Fruit fly (Drosophila melanogaster): ENCODE data around the gene CG14817.

CG14817 gene

DNA sequence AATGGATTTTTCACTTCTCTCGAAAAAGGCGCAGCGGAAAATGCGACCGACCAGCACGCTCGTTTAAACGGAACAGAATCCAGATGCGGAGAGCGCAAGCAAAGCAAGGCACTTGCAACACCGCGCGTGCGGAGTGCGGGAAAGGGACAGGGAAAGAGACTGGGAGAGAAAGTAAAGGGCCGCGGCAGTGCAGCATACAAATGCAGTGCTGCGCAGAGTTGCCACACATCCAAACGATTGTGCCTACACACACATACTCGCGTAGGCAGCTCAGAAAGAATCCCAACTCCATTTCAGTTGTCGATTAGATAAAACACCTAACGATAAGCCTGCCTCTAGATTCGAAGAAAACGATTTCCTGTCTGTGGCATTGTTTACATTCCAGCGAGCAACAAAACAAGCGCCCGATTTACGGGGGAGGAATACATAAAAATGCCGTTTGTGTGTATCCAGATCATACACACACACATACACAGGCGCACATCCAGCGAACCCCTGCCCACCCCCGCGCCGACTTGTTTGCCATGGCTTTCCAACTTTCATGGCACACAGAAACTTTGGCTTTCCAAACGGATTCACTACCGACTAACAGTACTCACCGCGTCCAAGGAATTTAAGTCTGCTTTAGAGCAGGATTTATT, 22.5 kb upstream of the CG14817 start:
- TF ChIP-seq tai (GFP tag; optimal IDR thresholded peaks at IDR 0.05) (no peak), Dif (GFP tag; optimal IDR thresholded peaks at IDR 0.05; ENCODE audit: partially characterized antibody) (peak; percentile 35), dsf (GFP tag; optimal IDR thresholded peaks at IDR 0.05; ENCODE audit: borderline replicate concordance) (no peak), Mio (GFP tag; optimal IDR thresholded peaks at IDR 0.05) (no peak), woc (GFP tag; optimal IDR thresholded peaks at IDR 0.05) (no peak), Rel (GFP tag; optimal IDR thresholded peaks at IDR 0.05) (no peak), Rel (tag; optimal IDR thresholded peaks at IDR 0.05) (no peak), N (GFP tag; optimal IDR thresholded peaks at IDR 0.05) (peak; percentile 55), CrebA (GFP tag; optimal IDR thresholded peaks at IDR 0.05; ENCODE audit: borderline replicate concordance) (no peak), dl (GFP tag; optimal IDR thresholded peaks at IDR 0.05; ENCODE audit: insufficient read depth in 1 of 2, partially characterized antibody in 2 of 2) (no peak), CG32264 (GFP tag; optimal IDR thresholded peaks at IDR 0.05) (no peak), dmrt93B (GFP tag; optimal IDR thresholded peaks at IDR 0.05) (no peak), Abd-B (GFP tag; optimal IDR thresholded peaks at IDR 0.05) (no peak), foxo (GFP tag; optimal IDR thresholded peaks at IDR 0.05) (no peak), br (GFP tag; optimal IDR thresholded peaks at IDR 0.05) (no peak), lola (GFP tag; optimal IDR thresholded peaks at IDR 0.05) (no peak), Hr83 (GFP tag; optimal IDR thresholded peaks at IDR 0.05; ENCODE audit: poor library complexity, severe bottlenecking) (no peak), HLH106 (tag; optimal IDR thresholded peaks at IDR 0.05) (no peak)

DNA sequence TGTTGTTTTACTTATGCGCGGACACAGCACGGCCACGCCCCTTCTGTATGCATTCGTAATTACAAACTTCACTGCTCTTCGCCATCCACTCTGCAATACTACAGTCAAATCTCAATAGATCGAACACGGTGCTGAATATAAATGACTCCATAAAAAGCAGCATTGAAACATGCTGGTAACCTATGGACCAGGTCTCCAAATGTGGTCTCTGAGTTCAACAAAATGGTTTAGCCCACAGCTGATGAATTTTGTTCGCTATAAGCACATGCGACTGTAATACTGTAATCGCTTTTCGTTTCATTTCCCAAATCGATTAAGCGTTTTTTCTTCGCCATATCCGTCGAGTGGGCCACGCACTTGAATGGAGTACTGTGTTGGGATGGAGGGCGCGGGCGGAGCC, 20.3 kb upstream of the CG14817 start:
- peak; percentile 43 for TF ChIP-seq Sp1 (GFP tag; optimal IDR thresholded peaks at IDR 0.05)
- TF ChIP-seq br (GFP tag; optimal IDR thresholded peaks at IDR 0.05), result no peak
- peak; percentile 45 for TF ChIP-seq fru (GFP tag; optimal IDR thresholded peaks at IDR 0.05)
- TF ChIP-seq foxo (GFP tag; optimal IDR thresholded peaks at IDR 0.05), result peak in 1 of 2 experiments; percentile 60
- no peak for TF ChIP-seq sv (GFP tag; optimal IDR thresholded peaks at IDR 0.05)
- peak; percentile 54 for TF ChIP-seq ey (GFP tag; optimal IDR thresholded peaks at IDR 0.05)
- no peak for TF ChIP-seq Dif (GFP tag; optimal IDR thresholded peaks at IDR 0.05; ENCODE audit: partially characterized antibody)
- peak; percentile 31 for TF ChIP-seq HLH106 (tag; optimal IDR thresholded peaks at IDR 0.05)
- peak; percentile 56 for TF ChIP-seq h (GFP tag; optimal IDR thresholded peaks at IDR 0.05)

DNA sequence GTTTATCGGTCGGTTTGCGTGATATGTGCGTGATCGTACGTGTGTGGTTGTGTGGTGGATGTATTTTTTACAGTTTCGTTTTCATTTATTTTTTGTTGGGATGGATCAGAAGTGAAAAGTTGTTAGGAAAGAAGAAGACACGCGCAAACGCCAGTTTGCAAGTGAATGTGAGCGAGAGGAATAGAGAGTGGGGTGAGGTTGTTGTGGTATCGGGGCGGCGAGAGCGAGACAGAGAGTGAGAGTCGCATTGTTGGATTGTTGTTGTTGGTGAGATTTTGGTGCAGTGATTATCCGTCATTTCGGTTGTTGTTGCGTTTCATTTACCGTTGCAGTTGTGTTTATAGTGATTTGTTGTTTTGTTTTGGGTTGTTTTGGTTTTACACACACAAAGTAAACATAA, 16.5 kb upstream of the CG14817 start:
- no peak for TF ChIP-seq Vsx2 (GFP tag; optimal IDR thresholded peaks at IDR 0.05; ENCODE audit: partially characterized antibody)
- TF ChIP-seq sv (GFP tag; optimal IDR thresholded peaks at IDR 0.05), result no peak
- no peak for TF ChIP-seq foxo (GFP tag; optimal IDR thresholded peaks at IDR 0.05)
- no peak for TF ChIP-seq CG9705 (GFP tag; optimal IDR thresholded peaks at IDR 0.05)
- TF ChIP-seq sage (GFP tag; optimal IDR thresholded peaks at IDR 0.05), result no peak
- TF ChIP-seq Rel (GFP tag; optimal IDR thresholded peaks at IDR 0.05), result no peak
- no peak for TF ChIP-seq Rel (tag; optimal IDR thresholded peaks at IDR 0.05)
- no peak for TF ChIP-seq psq (GFP tag; optimal IDR thresholded peaks at IDR 0.05)
- no peak for TF ChIP-seq HLH106 (tag; optimal IDR thresholded peaks at IDR 0.05)

DNA sequence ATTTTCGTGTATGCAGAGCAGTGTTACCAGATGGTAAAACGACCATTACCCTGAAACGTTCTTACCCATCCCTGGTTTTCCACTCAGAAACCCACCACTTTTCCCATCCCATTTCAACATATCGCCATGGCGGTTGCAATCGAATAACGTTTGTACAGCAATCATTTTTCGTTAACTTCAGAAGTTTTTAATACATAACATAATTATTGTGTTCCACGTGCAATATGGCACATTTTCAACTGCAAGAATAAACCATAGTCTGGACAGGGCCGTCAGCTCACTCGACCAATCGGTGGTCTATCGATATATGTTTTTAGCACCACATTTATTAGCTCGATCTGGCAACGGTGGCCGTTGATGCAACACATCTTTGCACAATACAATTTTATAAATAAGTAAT, 12.9 kb upstream of the CG14817 start, which contains the start of the genes trr and mRpL16:
Gene trr, minus strand, starts transcription at position 25 of the 400 bp plus-strand sequence.
Gene mRpL16, plus strand, starts transcription at position 331 of the 400 bp plus-strand sequence.
- no peak for TF ChIP-seq rgr (GFP tag; optimal IDR thresholded peaks at IDR 0.05)
- TF ChIP-seq CG9705 (GFP tag; optimal IDR thresholded peaks at IDR 0.05), result peak; percentile 33
- no peak for TF ChIP-seq Rel (GFP tag; optimal IDR thresholded peaks at IDR 0.05)
- TF ChIP-seq Rel (tag; optimal IDR thresholded peaks at IDR 0.05), result peak; percentile 52
- peak; percentile 63 for TF ChIP-seq Myc (optimal IDR thresholded peaks at IDR 0.05)
- TF ChIP-seq Sp1 (GFP tag; optimal IDR thresholded peaks at IDR 0.05), result peak; percentile 43
- peak; percentile 58 for TF ChIP-seq HLH106 (tag; optimal IDR thresholded peaks at IDR 0.05)

DNA sequence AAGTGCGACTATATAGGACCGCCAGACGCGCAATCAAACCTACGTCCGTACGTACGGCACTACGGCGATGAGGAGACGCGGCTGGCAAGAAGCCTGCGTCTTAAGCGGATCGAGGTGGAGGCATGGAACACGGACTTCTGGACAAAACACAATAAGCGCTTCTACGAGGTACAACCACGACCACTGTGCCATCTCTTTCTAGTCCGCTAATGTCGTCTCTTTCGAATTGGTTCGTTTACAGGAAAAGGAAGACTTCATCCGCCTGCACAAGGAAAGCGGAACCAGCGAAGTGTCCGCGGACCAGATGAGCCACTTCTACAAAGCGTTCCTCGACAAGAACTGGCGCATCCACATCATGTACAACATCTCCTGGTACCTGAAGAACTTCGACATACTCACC, 3.7 kb upstream of the CG14817 start:
- TF ChIP-seq Hr78 (GFP tag; optimal IDR thresholded peaks at IDR 0.05) (no peak), Hnf4 (GFP tag; optimal IDR thresholded peaks at IDR 0.05) (no peak), Sp1 (GFP tag; optimal IDR thresholded peaks at IDR 0.05) (no peak), OdsH (GFP tag; optimal IDR thresholded peaks at IDR 0.05) (no peak), foxo (GFP tag; optimal IDR thresholded peaks at IDR 0.05) (no peak), N (GFP tag; optimal IDR thresholded peaks at IDR 0.05) (no peak), Rel (GFP tag; optimal IDR thresholded peaks at IDR 0.05) (no peak), Rel (tag; optimal IDR thresholded peaks at IDR 0.05) (no peak), CG32264 (GFP tag; optimal IDR thresholded peaks at IDR 0.05) (no peak), Hr83 (GFP tag; optimal IDR thresholded peaks at IDR 0.05; ENCODE audit: poor library complexity, severe bottlenecking) (no peak), Mio (GFP tag; optimal IDR thresholded peaks at IDR 0.05) (no peak), Dif (GFP tag; optimal IDR thresholded peaks at IDR 0.05; ENCODE audit: partially characterized antibody) (no peak), ey (GFP tag; optimal IDR thresholded peaks at IDR 0.05) (no peak), Abd-B (GFP tag; optimal IDR thresholded peaks at IDR 0.05) (no peak), sv (GFP tag; optimal IDR thresholded peaks at IDR 0.05) (no peak), dmrt93B (GFP tag; optimal IDR thresholded peaks at IDR 0.05) (no peak), pan (optimal IDR thresholded peaks at IDR 0.05) (no peak), woc (GFP tag; optimal IDR thresholded peaks at IDR 0.05) (no peak)

All from whole organism, wandering third instar larva.